Worm (Caenorhabditis elegans) whole organism, late embryonic: Measurements from ENCODE around the gene Y34B4A.10.
A peak's percentile ranks its signal among the peaks of the same experiment; 100 is the strongest.

Source experiments
- C08G9.2 ChIP-seq: sonication (generic microtip); optimal IDR thresholded peaks from 2 replicates; lab custom pipeline; 2016; ENCODE audit warnings: mild to moderate bottlenecking, missing genetic modification characterization, moderate library complexity, missing compliant biosample characterization
- K09A11.1 ChIP-seq: sonication (generic microtip); optimal IDR thresholded peaks from 2 replicates; lab custom pipeline; 2017; ENCODE audit warnings: antibody characterized with exemption, mild to moderate bottlenecking, missing genetic modification characterization, missing compliant biosample characterization; ENCODE audit not compliant: insufficient read depth
- ama-1 ChIP-seq: fragments of 150-350 bp; optimal IDR thresholded peaks from 2 replicates; lab custom pipeline; 2014
- ceh-14 ChIP-seq: sonication (generic microtip); optimal IDR thresholded peaks from 2 replicates; lab custom pipeline; 2016; ENCODE audit warnings: missing genotype, missing genetic modification characterization, missing compliant biosample characterization
- ceh-18 ChIP-seq: sonication (generic microtip); optimal IDR thresholded peaks from 2 replicates; lab custom pipeline; 2016; ENCODE audit warnings: missing genetic modification characterization, missing compliant biosample characterization
- ceh-19 ChIP-seq: fragments of 200-800 bp; sonication (Bioruptor generic); optimal IDR thresholded peaks from 2 replicates; lab custom pipeline; 2018; ENCODE audit warnings: mild to moderate bottlenecking, missing genetic modification characterization, missing compliant biosample characterization
- ceh-2 ChIP-seq: sonication (generic microtip); optimal IDR thresholded peaks from 2 replicates; lab custom pipeline; 2016; ENCODE audit warnings: missing genotype, missing genetic modification characterization, missing compliant biosample characterization
- ceh-22 ChIP-seq: sonication (generic microtip); optimal IDR thresholded peaks from 2 replicates; lab custom pipeline; 2017; ENCODE audit warnings: missing biosample characterization, missing genetic modification characterization
- ceh-24 ChIP-seq: sonication (generic microtip); optimal IDR thresholded peaks from 2 replicates; lab custom pipeline; 2016; ENCODE audit warnings: mild to moderate bottlenecking, missing genetic modification characterization, missing compliant biosample characterization
- ceh-30 ChIP-seq: fragments of 150-350 bp; optimal IDR thresholded peaks from 2 replicates; lab custom pipeline; 2014; ENCODE audit warnings: missing biosample characterization, missing genetic modification characterization
- ceh-31 ChIP-seq: sonication (generic microtip); optimal IDR thresholded peaks from 2 replicates; lab custom pipeline; 2016; ENCODE audit warnings: missing genetic modification characterization, missing compliant biosample characterization
- ceh-34 ChIP-seq: sonication (generic microtip); optimal IDR thresholded peaks from 2 replicates; lab custom pipeline; 2016; ENCODE audit warnings: mild to moderate bottlenecking, missing genetic modification characterization, missing compliant biosample characterization
- ceh-45 ChIP-seq: fragments of 200-800 bp; sonication (Bioruptor generic); IDR thresholded peaks from 2 replicates; pipeline ENCODE4 v1.3.6; 2022; ENCODE audit warnings: missing genetic modification reagents, missing genetic modification characterization, missing compliant biosample characterization
- ceh-48 ChIP-seq: sonication (generic microtip); optimal IDR thresholded peaks from 2 replicates; lab custom pipeline; 2016; ENCODE audit warnings: missing genetic modification characterization, inconsistent platforms, missing compliant biosample characterization
- dmd-4 ChIP-seq: sonication (generic microtip); optimal IDR thresholded peaks from 2 replicates; lab custom pipeline; 2016; ENCODE audit warnings: borderline replicate concordance, missing genetic modification characterization, missing compliant biosample characterization
- elt-2 ChIP-seq: sonication (generic microtip); optimal IDR thresholded peaks from 2 replicates; lab custom pipeline; 2016; ENCODE audit warnings: missing genetic modification reagents, missing genetic modification characterization, missing compliant biosample characterization
- fkh-10 ChIP-seq: fragments of 150-350 bp; optimal IDR thresholded peaks from 2 replicates; lab custom pipeline; 2014; ENCODE audit warnings: missing biosample characterization, missing genetic modification reagents, missing genetic modification characterization
- fkh-6 ChIP-seq: sonication (generic microtip); optimal IDR thresholded peaks from 2 replicates; lab custom pipeline; 2016; ENCODE audit warnings: missing genetic modification characterization, missing compliant biosample characterization
- gmeb-2 ChIP-seq: sonication (generic microtip); optimal IDR thresholded peaks from 2 replicates; lab custom pipeline; 2016; ENCODE audit warnings: missing genetic modification characterization, inconsistent platforms, missing compliant biosample characterization
- hlh-30 ChIP-seq: sonication (generic microtip); optimal IDR thresholded peaks from 2 replicates; lab custom pipeline; 2017; ENCODE audit warnings: antibody characterized with exemption, missing genetic modification characterization, missing compliant biosample characterization; ENCODE audit not compliant: insufficient read depth
- hlh-6 ChIP-seq: sonication (generic microtip); optimal IDR thresholded peaks from 2 replicates; lab custom pipeline; 2016; ENCODE audit warnings: missing genotype, missing genetic modification characterization, missing compliant biosample characterization
- lim-6 ChIP-seq: sonication (generic microtip); optimal IDR thresholded peaks from 2 replicates; lab custom pipeline; 2016; ENCODE audit warnings: missing genetic modification characterization, missing compliant biosample characterization
- nfya-1 ChIP-seq: sonication (generic microtip); optimal IDR thresholded peaks from 2 replicates; lab custom pipeline; 2017; ENCODE audit warnings: missing genetic modification characterization, mild to moderate bottlenecking, missing compliant biosample characterization, antibody characterized with exemption, moderate library complexity
- pros-1 ChIP-seq: fragments of 150-350 bp; optimal IDR thresholded peaks from 2 replicates; lab custom pipeline; 2014; ENCODE audit warnings: missing biosample characterization, missing genetic modification reagents, missing genetic modification characterization
- ref-2 ChIP-seq: sonication (generic microtip); optimal IDR thresholded peaks from 2 replicates; lab custom pipeline; 2016; ENCODE audit warnings: missing genetic modification characterization, missing compliant biosample characterization
- sdc-2 ChIP-seq: sonication (generic microtip); optimal IDR thresholded peaks from 2 replicates; lab custom pipeline; 2016; ENCODE audit warnings: missing genotype, missing genetic modification characterization, missing compliant biosample characterization
- sox-4 ChIP-seq: sonication (generic microtip); optimal IDR thresholded peaks from 2 replicates; lab custom pipeline; 2017; ENCODE audit warnings: mild to moderate bottlenecking, missing genetic modification characterization, inconsistent platforms, missing compliant biosample characterization
- tbx-2 ChIP-seq: sonication (generic microtip); optimal IDR thresholded peaks from 2 replicates; lab custom pipeline; 2016; ENCODE audit warnings: missing genetic modification characterization, missing compliant biosample characterization
- tbx-7 ChIP-seq: sonication (generic microtip); optimal IDR thresholded peaks from 2 replicates; lab custom pipeline; 2016; ENCODE audit warnings: missing genotype, missing genetic modification characterization, missing compliant biosample characterization
- unc-42 ChIP-seq: sonication (generic microtip); optimal IDR thresholded peaks from 2 replicates; lab custom pipeline; 2016; ENCODE audit warnings: missing genotype, missing genetic modification characterization, missing compliant biosample characterization
- unc-55 ChIP-seq: sonication (generic microtip); optimal IDR thresholded peaks from 2 replicates; lab custom pipeline; 2017; ENCODE audit warnings: missing biosample characterization, missing genetic modification reagents, missing genetic modification characterization
- ztf-16 ChIP-seq: sonication (generic microtip); optimal IDR thresholded peaks from 2 replicates; lab custom pipeline; 2017; ENCODE audit warnings: missing genetic modification characterization, missing compliant biosample characterization

The Y34B4A.10 gene

DNA sequence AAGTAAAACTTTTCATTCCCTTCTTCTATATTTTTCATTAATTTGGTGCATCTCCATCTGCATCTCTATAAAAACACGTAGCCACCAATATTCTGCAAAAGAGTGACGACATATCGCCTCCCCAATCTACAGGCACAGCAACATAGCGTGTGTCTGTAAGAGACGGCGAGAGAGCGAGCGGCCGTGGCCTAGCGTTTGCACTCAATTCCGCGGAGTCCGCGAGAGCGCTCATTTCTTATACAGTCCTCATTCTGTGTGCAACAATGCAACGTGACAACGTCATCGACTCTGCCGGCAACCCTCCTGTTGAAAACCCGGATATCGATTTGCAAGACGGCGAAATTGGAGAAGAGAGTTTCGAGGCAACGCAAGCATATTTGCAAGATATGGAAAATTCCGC is 44.1 kb upstream of the Y34B4A.10 start, which contains the start of gene H28G03.2:
TSS of gene H28G03.2 (plus strand) at position 200 of the 400 bp plus-strand sequence.
- no peak for TF ChIP-seq ceh-24
- no peak for TF ChIP-seq pros-1 (tag; lab: Kevin White, UChicago)
- TF ChIP-seq tbx-2: peak; percentile 77
- no peak for TF ChIP-seq gmeb-2 (tag; lab: Kevin White, UChicago)
- peak; percentile 59 for TF ChIP-seq fkh-6 (tag; lab: Kevin White, UChicago)
- no peak for TF ChIP-seq ztf-16
- TF ChIP-seq ceh-30 (tag; lab: Kevin White, UChicago): no peak
- TF ChIP-seq ceh-2 (tag; lab: Kevin White, UChicago): peak; percentile 57
- peak; percentile 17 for TF ChIP-seq sdc-2 (tag; lab: Kevin White, UChicago)
- peak; percentile 58 for TF ChIP-seq C08G9.2
- no peak for TF ChIP-seq ceh-22 (tag; lab: Kevin White, UChicago)
- TF ChIP-seq dmd-4: no peak
- peak; percentile 22 for TF ChIP-seq ceh-14 (tag; lab: Kevin White, UChicago)
- peak; percentile 33 for TF ChIP-seq ref-2 (tag; lab: Kevin White, UChicago)
- TF ChIP-seq tbx-7 (tag; lab: Kevin White, UChicago): no peak
- TF ChIP-seq ceh-31 (tag; lab: Kevin White, UChicago): peak; percentile 85
- TF ChIP-seq ceh-45 (GFP tag; lab: Robert Waterston, UW): no peak
- TF ChIP-seq lim-6 (tag; lab: Kevin White, UChicago): no peak

DNA sequence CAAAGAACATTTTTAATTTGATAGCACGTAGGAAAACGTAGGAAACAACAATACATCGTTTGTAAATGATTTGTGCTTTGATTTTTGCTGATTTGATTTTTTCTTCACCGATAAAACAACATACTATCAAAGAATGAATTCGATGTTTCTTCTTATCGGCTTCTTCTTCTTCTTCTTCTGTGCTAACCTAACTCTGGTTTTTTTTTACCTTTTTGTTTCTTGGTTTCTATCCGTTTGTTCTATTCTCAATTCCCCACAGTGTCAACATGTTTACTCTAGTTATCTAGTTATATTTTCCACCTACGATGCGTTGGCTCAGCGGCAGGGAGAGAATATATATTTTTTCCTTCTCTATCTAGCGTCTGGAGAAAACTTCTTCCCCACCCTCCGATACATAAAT is 41.9 kb upstream of the Y34B4A.10 start:
- TF ChIP-seq sox-4 (tag; lab: Kevin White, UChicago): no peak

DNA sequence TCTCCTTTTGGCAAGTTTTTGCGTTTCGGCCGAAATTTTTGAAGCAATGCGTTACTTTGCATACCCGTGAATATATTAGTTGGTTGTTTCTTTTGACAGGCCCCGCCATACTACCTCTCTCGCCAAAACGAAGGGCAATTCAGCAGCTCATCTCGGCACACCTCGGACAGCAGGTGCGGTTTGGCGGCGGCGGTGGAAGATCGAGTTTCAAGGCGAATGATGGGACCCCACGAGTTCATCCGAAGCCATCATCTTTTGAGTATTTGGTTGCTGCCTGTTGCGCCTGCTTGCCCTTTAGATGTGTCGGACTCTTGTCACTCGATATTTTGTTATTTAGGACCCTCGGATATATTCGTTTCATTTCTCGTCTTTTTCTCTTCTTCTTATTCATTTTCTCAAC is 41.4 kb upstream of the Y34B4A.10 start:
- TF ChIP-seq ceh-34 (tag; lab: Kevin White, UChicago) (peak; percentile 88), ceh-18 (peak; percentile 1), ceh-19 (GFP tag; lab: Kevin White, UChicago) (peak; percentile 5), tbx-2 (no peak)
- TF ChIP-seq, all 69 proteins: peak for 3

DNA sequence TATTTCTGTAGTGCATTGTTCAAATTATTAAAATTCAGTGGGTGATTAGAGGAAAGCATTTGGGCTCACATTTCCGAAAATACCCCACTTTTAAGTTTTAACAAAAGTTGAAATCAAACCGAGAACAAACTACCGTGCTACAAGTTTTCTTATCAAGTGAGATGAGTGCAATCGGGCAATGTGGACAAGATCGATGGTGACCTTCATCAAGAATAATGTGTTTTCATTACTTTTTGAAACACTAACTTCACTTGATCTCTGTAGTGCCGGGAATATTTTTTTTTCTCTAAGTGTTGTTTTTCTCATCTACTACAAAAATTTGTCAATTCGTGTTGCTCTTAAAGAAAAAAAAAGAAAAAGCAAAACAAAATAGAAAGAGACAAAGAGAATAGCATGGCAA is 40.9 kb upstream of the Y34B4A.10 start:
- TF ChIP-seq fkh-10 (no peak), ceh-48 (tag; lab: Kevin White, UChicago) (no peak), elt-2 (tag; lab: Kevin White, UChicago) (no peak), ref-2 (tag; lab: Kevin White, UChicago) (no peak), nfya-1 (no peak), fkh-6 (tag; lab: Kevin White, UChicago) (no peak), ceh-14 (tag; lab: Kevin White, UChicago) (no peak)

DNA sequence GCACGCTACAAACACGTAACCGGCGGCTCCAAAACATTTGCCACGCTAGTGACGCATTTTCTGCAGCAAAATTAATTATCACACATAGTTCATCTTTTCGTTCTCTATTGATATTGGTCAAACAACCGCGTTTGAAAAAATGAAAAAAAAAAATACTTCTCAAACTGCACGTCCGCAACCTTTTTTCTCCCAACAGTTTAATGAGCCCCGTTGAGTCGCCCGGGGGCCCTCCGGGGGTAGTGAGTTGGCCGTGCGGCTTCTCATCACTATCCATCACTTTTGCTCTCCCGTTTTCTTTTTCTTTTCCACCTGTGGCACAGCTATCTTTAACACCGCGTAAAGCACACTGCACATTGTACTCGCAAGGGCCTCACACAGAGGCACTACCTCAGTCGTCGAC is 40.3 kb upstream of the Y34B4A.10 start:
- TF ChIP-seq K09A11.1: no peak
- peak; percentile 58 for TF ChIP-seq ceh-18
- TF ChIP-seq hlh-6: peak; percentile 25
- peak; percentile 23 for TF ChIP-seq unc-55 (GFP tag; lab: Kevin White, UChicago)
- no peak for TF ChIP-seq lim-6 (tag; lab: Kevin White, UChicago)
- TF ChIP-seq ceh-30 (tag; lab: Kevin White, UChicago): no peak
- no peak for TF ChIP-seq hlh-30 (tag; lab: Kevin White, UChicago)
- TF ChIP-seq ceh-48 (tag; lab: Kevin White, UChicago): no peak
- TF ChIP-seq ama-1 (lab: Kevin White, UChicago): no peak
- TF ChIP-seq, all 69 proteins: peak for 3

- TF ChIP-seq unc-42: peak; percentile 82
- no peak for TF ChIP-seq elt-2 (tag; lab: Kevin White, UChicago)
- TF ChIP-seq, all 69 proteins: peak for 1
These were observed 39.2 kb upstream of the Y34B4A.10 start for ce11 chrX:5210524-5210923.
